Fruit fly (Drosophila melanogaster) whole organism, pupa: ENCODE data around the gene CG8578.

Experiments used
- CG12605 ChIP-seq: fragments of 200-800 bp; sonication (Bioruptor generic); IDR thresholded peaks from 2 replicates; pipeline ENCODE4 v1.3.6; 2022; ENCODE audit warnings: missing biosample characterization, missing genetic modification characterization
- CG13204 ChIP-seq: fragments of 200-800 bp; sonication (Bioruptor generic); optimal IDR thresholded peaks from 2 replicates; lab custom pipeline; 2018; ENCODE audit warnings: missing biosample characterization, mild to moderate bottlenecking, missing genetic modification characterization, moderate library complexity
- CG14655 ChIP-seq: fragments of 200-800 bp; sonication (Bioruptor generic); optimal IDR thresholded peaks from 3 replicates; lab custom pipeline; 2017; ENCODE audit warnings: mild to moderate bottlenecking, missing biosample characterization, missing genetic modification reagents, missing genetic modification characterization
- EcR ChIP-seq: fragments of 200-800 bp; sonication (Bioruptor generic); optimal IDR thresholded peaks from 3 replicates; lab custom pipeline; 2019; ENCODE audit warnings: missing biosample characterization, missing genetic modification characterization, mild to moderate bottlenecking, moderate library complexity, missing genetic modification reagents
- Ets98B ChIP-seq: fragments of 200-800 bp; sonication (Bioruptor generic); IDR thresholded peaks from 2 replicates; pipeline ENCODE4 v1.3.6; 2022; ENCODE audit warnings: missing biosample characterization, missing genetic modification characterization
- Pif1A ChIP-seq: fragments of 200-800 bp; sonication (Bioruptor generic); optimal IDR thresholded peaks from 3 replicates; lab custom pipeline; 2016; ENCODE audit warnings: missing biosample characterization, missing genetic modification characterization

dm6 chrX:15807915-15808314, 36.4 kb upstream of the CG8578 start:
- no peak for TF ChIP-seq Pif1A
- no peak for TF ChIP-seq CG14655 (GFP tag; lab: Kevin White, UChicago)
- TF ChIP-seq CG12605, result no peak
- TF ChIP-seq CG13204 (GFP tag; lab: Kevin White, UChicago), result no peak
- no peak for TF ChIP-seq Ets98B
- TF ChIP-seq EcR (GFP tag; lab: Kevin White, UChicago), result no peak
